Comparison of ENCODE assay signal across 5 fruit fly cellular contexts in the genomic region with DNA sequence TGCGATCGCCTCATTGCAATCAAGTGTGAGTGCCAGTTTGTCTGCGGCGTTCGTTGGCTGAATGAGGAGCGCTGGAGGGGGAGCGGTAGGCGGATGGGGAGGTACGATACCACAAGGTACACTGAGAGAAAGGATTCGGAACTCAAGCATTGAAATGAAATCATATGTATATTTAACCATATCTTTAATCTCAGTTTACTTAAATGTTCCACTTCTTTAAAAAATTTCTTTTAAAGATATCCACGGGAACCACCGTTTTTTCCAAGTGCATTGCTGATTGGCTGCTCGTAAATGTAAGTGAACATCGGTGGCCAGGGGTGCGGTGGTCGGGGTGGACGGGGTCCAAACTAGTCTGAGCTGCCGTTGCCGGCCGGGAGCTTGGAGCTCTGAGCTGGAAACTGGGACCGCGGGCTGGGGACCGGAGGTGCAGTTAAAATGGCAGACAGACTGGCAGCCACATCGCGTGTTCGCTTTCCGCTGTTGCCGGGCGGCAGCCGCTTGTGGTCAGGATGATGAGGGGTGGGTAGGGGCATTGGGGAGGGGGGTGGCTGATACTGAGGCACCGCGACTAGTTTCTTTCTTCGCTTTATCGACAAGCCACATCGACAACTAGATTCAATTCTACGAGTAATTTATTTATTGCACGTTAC.
TF ChIP-seq lines count a peak whose summit lies in the region.

No protein-coding gene starts in this region.

TF ChIP-seq in whole organism, adult, 20 proteins besides CTCF, POLR2A, EP300 and RAD21 (continued from another document):
- TF ChIP-seq cic (GFP tag; optimal IDR thresholded peaks at IDR 0.05; lab: Kevin White, UChicago), result peak; percentile 26
- TF ChIP-seq Clk (GFP tag; optimal IDR thresholded peaks at IDR 0.05; lab: Kevin White, UChicago), result peak; percentile 73
- TF ChIP-seq kay (GFP tag; lab: Kevin White, UChicago; ENCODE audit: borderline replicate concordance), result no peak

TF ChIP-seq in whole organism, embryonic, 481 proteins besides CTCF, POLR2A, EP300 and RAD21 (continued from another document and continues in another):
- TF ChIP-seq Dbx (GFP tag; IDR thresholded peaks at IDR 0.05; lab: Robert Waterston, UW), result peak; percentile 79
- peak; percentile 91 for TF ChIP-seq sima (GFP tag; optimal IDR thresholded peaks at IDR 0.05; lab: Kevin White, UChicago)
- peak in 1 of 2 experiments; percentile 68 for TF ChIP-seq crp (GFP tag; optimal IDR thresholded peaks at IDR 0.05; lab: Kevin White, UChicago)
- peak; percentile 97 for TF ChIP-seq Xbp1 (GFP tag; optimal IDR thresholded peaks at IDR 0.05; lab: Kevin White, UChicago)
- TF ChIP-seq CG6689 (GFP tag; IDR thresholded peaks at IDR 0.05; lab: Robert Waterston, UW), result peak; percentile 96
- no peak for TF ChIP-seq h (optimal IDR thresholded peaks at IDR 0.05; lab: Kevin White, UChicago)
- TF ChIP-seq CG15696 (tag; optimal IDR thresholded peaks at IDR 0.05; lab: Kevin White, UChicago), result peak; percentile 87
- peak; percentile 94 for TF ChIP-seq Pdp1 (GFP tag; optimal IDR thresholded peaks at IDR 0.05; lab: Kevin White, UChicago)
- peak; percentile 14 for TF ChIP-seq gfzf (GFP tag; optimal IDR thresholded peaks at IDR 0.05; lab: Kevin White, UChicago)
- peak; percentile 96 for TF ChIP-seq E2f1 (GFP tag; IDR thresholded peaks at IDR 0.05; lab: Robert Waterston, UW)
- TF ChIP-seq z (GFP tag; IDR thresholded peaks at IDR 0.05; lab: Robert Waterston, UW), result peak; percentile 73
- TF ChIP-seq ap (GFP tag; IDR thresholded peaks at IDR 0.05; lab: Robert Waterston, UW), result peak; percentile 97
- TF ChIP-seq CG18764 (GFP tag; optimal IDR thresholded peaks at IDR 0.05; lab: Kevin White, UChicago), result peak; percentile 92
- peak; percentile 43 for TF ChIP-seq mirr (GFP tag; optimal IDR thresholded peaks at IDR 0.05; lab: Kevin White, UChicago)
- peak; percentile 96 for TF ChIP-seq CG12659 (GFP tag; optimal IDR thresholded peaks at IDR 0.05; lab: Kevin White, UChicago)
- TF ChIP-seq Dek (tag; optimal IDR thresholded peaks at IDR 0.05; lab: Kevin White, UChicago), result peak; percentile 92
- no peak for TF ChIP-seq ato (GFP tag; IDR thresholded peaks at IDR 0.05; lab: Robert Waterston, UW; ENCODE audit: partially characterized antibody)
- TF ChIP-seq CG16863 (GFP tag; optimal IDR thresholded peaks at IDR 0.05; lab: Kevin White, UChicago), result peak; percentile 97
- TF ChIP-seq HLH54F (GFP tag; optimal IDR thresholded peaks at IDR 0.05; lab: Kevin White, UChicago), result peak; percentile 86
- TF ChIP-seq CG10431 (GFP tag; optimal IDR thresholded peaks at IDR 0.05; lab: Kevin White, UChicago), result peak; percentile 92
- peak; percentile 96 for TF ChIP-seq phol (tag; optimal IDR thresholded peaks at IDR 0.05; lab: Kevin White, UChicago)
- TF ChIP-seq ci (GFP tag; IDR thresholded peaks at IDR 0.05; lab: Robert Waterston, UW), result peak; percentile 99
- TF ChIP-seq ewg (GFP tag; optimal IDR thresholded peaks at IDR 0.05; lab: Kevin White, UChicago), result peak; percentile 95
- TF ChIP-seq Meics (GFP tag; optimal IDR thresholded peaks at IDR 0.05; lab: Kevin White, UChicago), result peak; percentile 82
- peak; percentile 78; the same call in 1 of the 2 replicates for TF ChIP-seq CG16779 (GFP tag; IDR thresholded peaks at IDR 0.05; lab: Robert Waterston, UW)
- TF ChIP-seq BEAF-32 (GFP tag; optimal IDR thresholded peaks at IDR 0.05; lab: Kevin White, UChicago), result no peak
- peak; percentile 94 for TF ChIP-seq slp2 (GFP tag; optimal IDR thresholded peaks at IDR 0.05; lab: Kevin White, UChicago)
- peak; percentile 96 for TF ChIP-seq CG3407 (GFP tag; optimal IDR thresholded peaks at IDR 0.05; lab: Kevin White, UChicago)
- peak; percentile 95 for TF ChIP-seq dimm (GFP tag; IDR thresholded peaks at IDR 0.05; lab: Robert Waterston, UW)

TF ChIP-seq in whole organism, prepupa, 60 proteins besides CTCF, POLR2A, EP300 and RAD21 (continued from another document and continues in another):
- peak; percentile 61 for TF ChIP-seq fkh (GFP tag; optimal IDR thresholded peaks at IDR 0.05; lab: Kevin White, UChicago)
- TF ChIP-seq Blimp-1 (GFP tag; optimal IDR thresholded peaks at IDR 0.05; lab: Kevin White, UChicago), result peak; percentile 89
- peak; percentile 98 for TF ChIP-seq CG6792 (GFP tag; optimal IDR thresholded peaks at IDR 0.05; lab: Kevin White, UChicago)
- TF ChIP-seq net (GFP tag; optimal IDR thresholded peaks at IDR 0.05; lab: Kevin White, UChicago), result peak; percentile 98
- peak; percentile 88 for TF ChIP-seq vri (GFP tag; optimal IDR thresholded peaks at IDR 0.05; lab: Kevin White, UChicago)
- TF ChIP-seq svp (GFP tag; lab: Kevin White, UChicago), result peak; percentile 99
- TF ChIP-seq CG6854 (GFP tag; optimal IDR thresholded peaks at IDR 0.05; lab: Kevin White, UChicago), result peak; percentile 89
- TF ChIP-seq CG11902 (GFP tag; optimal IDR thresholded peaks at IDR 0.05; lab: Kevin White, UChicago), result peak; percentile 97
- peak; percentile 98 for TF ChIP-seq acj6 (GFP tag; optimal IDR thresholded peaks at IDR 0.05; lab: Kevin White, UChicago)
- TF ChIP-seq fd59A (GFP tag; optimal IDR thresholded peaks at IDR 0.05; lab: Kevin White, UChicago), result peak; percentile 99
- peak; percentile 99 for TF ChIP-seq eg (GFP tag; IDR thresholded peaks at IDR 0.05; lab: Robert Waterston, UW)
- TF ChIP-seq CG6163 (GFP tag; IDR thresholded peaks at IDR 0.05; lab: Robert Waterston, UW), result peak; percentile 99
- TF ChIP-seq CG11294 (GFP tag; IDR thresholded peaks at IDR 0.05; lab: Robert Waterston, UW), result peak; percentile 98
- TF ChIP-seq CG4318 (GFP tag; optimal IDR thresholded peaks at IDR 0.05; lab: Kevin White, UChicago), result peak; percentile 99
- peak; percentile 98 for TF ChIP-seq CG1621 (tag; optimal IDR thresholded peaks at IDR 0.05; lab: Kevin White, UChicago)
- TF ChIP-seq CG8119 (GFP tag; IDR thresholded peaks at IDR 0.05; lab: Robert Waterston, UW), result peak; percentile 100
- peak; percentile 99 for TF ChIP-seq Hr4 (GFP tag; optimal IDR thresholded peaks at IDR 0.05; lab: Kevin White, UChicago)
- TF ChIP-seq Sox102F (GFP tag; optimal IDR thresholded peaks at IDR 0.05; lab: Kevin White, UChicago), result peak; percentile 95
- peak; percentile 99 for TF ChIP-seq spab (GFP tag; optimal IDR thresholded peaks at IDR 0.05; lab: Kevin White, UChicago)
- TF ChIP-seq Gug (GFP tag; IDR thresholded peaks at IDR 0.05; lab: Robert Waterston, UW), result peak; percentile 99
- peak; percentile 96 to 98 for TF ChIP-seq salr (GFP tag; optimal IDR thresholded peaks at IDR 0.05; lab: Kevin White, UChicago)
- peak; percentile 99 for TF ChIP-seq CG10669 (GFP tag; optimal IDR thresholded peaks at IDR 0.05; lab: Kevin White, UChicago)
- TF ChIP-seq Lpt (GFP tag; optimal IDR thresholded peaks at IDR 0.05; lab: Kevin White, UChicago), result peak; percentile 97
- peak; percentile 99 for TF ChIP-seq Sox14 (GFP tag; optimal IDR thresholded peaks at IDR 0.05; lab: Kevin White, UChicago)
- TF ChIP-seq OdsH (GFP tag; optimal IDR thresholded peaks at IDR 0.05; lab: Kevin White, UChicago), result peak; percentile 98
- peak; percentile 87 for TF ChIP-seq Hr38 (GFP tag; optimal IDR thresholded peaks at IDR 0.05; lab: Kevin White, UChicago)
- TF ChIP-seq CG34406 (GFP tag; optimal IDR thresholded peaks at IDR 0.05; lab: Kevin White, UChicago), result peak; percentile 97
- peak; percentile 97 for TF ChIP-seq Hr39 (GFP tag; optimal IDR thresholded peaks at IDR 0.05; lab: Kevin White, UChicago)
- peak; percentile 100 for TF ChIP-seq Eip78C (GFP tag; lab: Kevin White, UChicago)
- TF ChIP-seq Eip93F (GFP tag; optimal IDR thresholded peaks at IDR 0.05; lab: Kevin White, UChicago), result peak; percentile 88
- TF ChIP-seq CG32006 (GFP tag; optimal IDR thresholded peaks at IDR 0.05; lab: Kevin White, UChicago), result peak; percentile 99

TF ChIP-seq in whole organism, pupa, 21 proteins besides CTCF, POLR2A, EP300 and RAD21 (continued from another document):
- TF ChIP-seq CG4496 (GFP tag; IDR thresholded peaks at IDR 0.05; lab: Robert Waterston, UW), result peak; percentile 99
- peak; percentile 99 for TF ChIP-seq rn (GFP tag; IDR thresholded peaks at IDR 0.05; lab: Robert Waterston, UW)
- TF ChIP-seq CG13204 (GFP tag; optimal IDR thresholded peaks at IDR 0.05; lab: Kevin White, UChicago), result peak; percentile 95

TF ChIP-seq in whole organism, wandering third instar larva, 38 proteins besides CTCF, POLR2A, EP300 and RAD21 (continued from another document):
- TF ChIP-seq lola (GFP tag; optimal IDR thresholded peaks at IDR 0.05; lab: Kevin White, UChicago) (no peak), CG32264 (GFP tag; optimal IDR thresholded peaks at IDR 0.05; lab: Kevin White, UChicago) (peak; percentile 90), Dif (GFP tag; optimal IDR thresholded peaks at IDR 0.05; lab: Kevin White, UChicago; ENCODE audit: partially characterized antibody) (no peak), Hr78 (GFP tag; optimal IDR thresholded peaks at IDR 0.05; lab: Kevin White, UChicago) (no peak), Sp1 (GFP tag; optimal IDR thresholded peaks at IDR 0.05; lab: Kevin White, UChicago) (peak; percentile 94), Abd-B (GFP tag; optimal IDR thresholded peaks at IDR 0.05; lab: Kevin White, UChicago) (no peak), HLH106 (tag; optimal IDR thresholded peaks at IDR 0.05; lab: Kevin White, UChicago) (peak; percentile 96), N (GFP tag; optimal IDR thresholded peaks at IDR 0.05; lab: Kevin White, UChicago) (no peak), br (GFP tag; optimal IDR thresholded peaks at IDR 0.05; lab: Kevin White, UChicago) (peak; percentile 97), h (GFP tag; optimal IDR thresholded peaks at IDR 0.05; lab: Kevin White, UChicago) (peak; percentile 96), Hnf4 (GFP tag; optimal IDR thresholded peaks at IDR 0.05; lab: Kevin White, UChicago) (peak; percentile 94), sage (GFP tag; optimal IDR thresholded peaks at IDR 0.05; lab: Kevin White, UChicago) (peak; percentile 88), tai (GFP tag; optimal IDR thresholded peaks at IDR 0.05; lab: Kevin White, UChicago) (peak; percentile 77), pan (optimal IDR thresholded peaks at IDR 0.05; lab: Kevin White, UChicago) (no peak), dsf (GFP tag; optimal IDR thresholded peaks at IDR 0.05; lab: Kevin White, UChicago; ENCODE audit: borderline replicate concordance) (peak; percentile 81), foxo (GFP tag; optimal IDR thresholded peaks at IDR 0.05; lab: Kevin White, UChicago) (peak; percentile 29 to 95), Jra (GFP tag; optimal IDR thresholded peaks at IDR 0.05; lab: Kevin White, UChicago) (peak; percentile 94), dl (GFP tag; optimal IDR thresholded peaks at IDR 0.05; lab: Kevin White, UChicago; ENCODE audit: insufficient read depth in 1 of 2, partially characterized antibody in 2 of 2) (no peak), brk (GFP tag; optimal IDR thresholded peaks at IDR 0.05; lab: Kevin White, UChicago) (peak; percentile 84), OdsH (GFP tag; optimal IDR thresholded peaks at IDR 0.05; lab: Kevin White, UChicago) (peak; percentile 91)
